Worm (Caenorhabditis elegans): ENCODE data around the gene ran-2.
"Not testable (repeated sequence)": the region's sequence is repeated elsewhere in the genome, so short reads cannot be mapped to it uniquely, and the experiment has no call there.

DNA sequence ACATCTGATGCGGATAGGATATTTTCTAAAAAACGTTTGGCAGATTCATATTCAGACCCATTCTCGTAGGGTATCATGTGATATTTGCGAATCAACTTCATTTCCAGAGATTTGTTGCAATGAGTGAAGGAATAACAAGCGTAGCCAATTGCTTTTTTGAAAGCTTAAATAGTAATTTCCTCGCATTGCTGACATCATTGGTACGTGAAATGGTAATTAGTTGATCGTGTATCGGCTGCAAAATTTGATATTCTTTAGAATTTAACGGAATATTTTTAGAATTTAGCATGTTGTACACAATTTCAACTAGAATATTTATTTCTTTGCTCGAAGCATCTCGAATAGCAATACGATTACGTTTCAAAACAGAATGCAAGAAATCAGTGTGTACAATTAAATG lies 29.3 kb downstream of the ran-2 start, which contains the start of gene F54H12.4:
- not testable (repeated sequence) for TF ChIP-seq nhr-11 (tag; optimal IDR thresholded peaks at IDR 0.05); ttx-3 (tag; optimal IDR thresholded peaks at IDR 0.05); syd-9 (tag; optimal IDR thresholded peaks at IDR 0.05); pha-4 (tag; optimal IDR thresholded peaks at IDR 0.05); dmd-4 (tag; optimal IDR thresholded peaks at IDR 0.05; ENCODE audit: borderline replicate concordance); ceh-45 (GFP tag; IDR thresholded peaks at IDR 0.05); K09A11.1 (tag; optimal IDR thresholded peaks at IDR 0.05; ENCODE audit: insufficient read depth)
